Fruit fly (Drosophila melanogaster) whole organism, embryonic: ENCODE measurements around the gene CG13029.

Experiments used
- Adf1 ChIP-seq: fragments of 200-800 bp; sonication (Bioruptor generic); IDR thresholded peaks from 2 replicates; pipeline ENCODE4 v1.3.6; 2022; ENCODE audit warnings: missing biosample characterization, missing genetic modification characterization
- Awh ChIP-seq: fragments of 200-800 bp; sonication (Bioruptor generic); IDR thresholded peaks from 2 replicates; pipeline ENCODE4, ENCODE4 v1.3.6; 2022; ENCODE audit warnings: missing biosample characterization, missing genetic modification characterization
- Bgb ChIP-seq: fragments of 200-800 bp; sonication (Bioruptor generic); IDR thresholded peaks from 2 replicates; pipeline ENCODE4 v1.3.6; 2022; ENCODE audit warnings: missing biosample characterization, missing genetic modification characterization; ENCODE audit not compliant: partially characterized antibody
- CG10267 ChIP-seq: fragments of 200-800 bp; sonication (Bioruptor generic); optimal IDR thresholded peaks from 2 replicates; lab custom pipeline; 2018; ENCODE audit warnings: missing biosample characterization, mild to moderate bottlenecking, missing genetic modification characterization, moderate library complexity
- CG11696 ChIP-seq: fragments of 200-800 bp; sonication (Bioruptor generic); IDR thresholded peaks from 2 replicates; pipeline ENCODE4 v1.3.6; 2022; ENCODE audit warnings: missing biosample characterization, missing genetic modification characterization
- CG12104 ChIP-seq: fragments of 200-800 bp; sonication (Bioruptor generic); optimal IDR thresholded peaks from 3 replicates; lab custom pipeline; 2016; ENCODE audit warnings: missing biosample characterization, missing genetic modification characterization
- CG13123 ChIP-seq: fragments of 200-800 bp; sonication (Bioruptor generic); optimal IDR thresholded peaks from 2 replicates; lab custom pipeline; 2016; ENCODE audit warnings: missing biosample characterization, missing genetic modification characterization
- CG13287 ChIP-seq: fragments of 200-800 bp; sonication (Bioruptor generic); IDR thresholded peaks from 2 replicates; pipeline ENCODE4 v1.3.6; 2022; ENCODE audit warnings: missing biosample characterization, missing genetic modification characterization; ENCODE audit not compliant: partially characterized antibody
- CG13296 ChIP-seq: fragments of 200-800 bp; sonication (Bioruptor generic); optimal IDR thresholded peaks from 3 replicates; lab custom pipeline; 2018; ENCODE audit warnings: missing biosample characterization, mild to moderate bottlenecking, missing genetic modification characterization
- CG15073 ChIP-seq: fragments of 200-800 bp; sonication (Bioruptor generic); optimal IDR thresholded peaks from 2 replicates; lab custom pipeline; 2016; ENCODE audit warnings: missing biosample characterization, missing genetic modification characterization
- CG15696 ChIP-seq: fragments of 200-800 bp; sonication (Bioruptor generic); optimal IDR thresholded peaks from 2 replicates; lab custom pipeline; 2019; ENCODE audit warnings: missing biosample characterization, mild to moderate bottlenecking, missing genetic modification characterization, moderate library complexity
- CG17361 ChIP-seq: fragments of 200-800 bp; sonication (Bioruptor generic); IDR thresholded peaks from 3 replicates; pipeline ENCODE4 v1.3.6; 2022; ENCODE audit warnings: missing biosample characterization, missing genetic modification characterization
- CG17385 ChIP-seq: fragments of 200-800 bp; sonication (Bioruptor generic); optimal IDR thresholded peaks from 3 replicates; lab custom pipeline; 2018; ENCODE audit warnings: missing biosample characterization, mild to moderate bottlenecking, missing genetic modification characterization
- CG18764 ChIP-seq: fragments of 200-800 bp; sonication (Bioruptor generic); optimal IDR thresholded peaks from 3 replicates; lab custom pipeline; 2016; ENCODE audit warnings: missing biosample characterization, missing genetic modification characterization
- CG2712 ChIP-seq: fragments of 200-800 bp; optimal IDR thresholded peaks from 3 replicates; lab custom pipeline; 2019; ENCODE audit warnings: missing biosample characterization, mild to moderate bottlenecking, missing genetic modification characterization, moderate library complexity
- CG2875 ChIP-seq: fragments of 200-800 bp; sonication (Bioruptor generic); optimal IDR thresholded peaks from 2 replicates; lab custom pipeline; 2017; ENCODE audit warnings: missing biosample characterization, mild to moderate bottlenecking, missing genetic modification characterization, missing genetic modification reagents
- CG30020 ChIP-seq: fragments of 200-800 bp; optimal IDR thresholded peaks from 2 replicates; lab custom pipeline; 2019; ENCODE audit warnings: missing biosample characterization, mild to moderate bottlenecking, missing genetic modification characterization, moderate library complexity
- CG30431 ChIP-seq: fragments of 200-800 bp; sonication (Bioruptor generic); optimal IDR thresholded peaks from 2 replicates; lab custom pipeline; 2017; ENCODE audit warnings: missing biosample characterization, missing genetic modification characterization
- CG31441 ChIP-seq: fragments of 200-800 bp; sonication (Bioruptor generic); IDR thresholded peaks from 2 replicates; pipeline ENCODE4 v1.3.6; 2022; ENCODE audit warnings: missing biosample characterization, missing genetic modification characterization
- CG32772 ChIP-seq: fragments of 200-800 bp; sonication (Bioruptor generic); IDR thresholded peaks from 2 replicates; pipeline ENCODE4 v1.3.6; 2022; ENCODE audit warnings: missing biosample characterization, missing genetic modification characterization
- CG6272 ChIP-seq: fragments of 200-800 bp; sonication (Bioruptor generic); IDR thresholded peaks from 2 replicates; pipeline ENCODE4 v1.3.6; 2022; ENCODE audit warnings: missing biosample characterization, missing genetic modification characterization
- CG7786 ChIP-seq: fragments of 200-800 bp; sonication (Bioruptor generic); optimal IDR thresholded peaks from 2 replicates; lab custom pipeline; 2016; ENCODE audit warnings: missing biosample characterization, missing genetic modification characterization
- CG9727 ChIP-seq: fragments of 200-800 bp; sonication (Bioruptor generic); optimal IDR thresholded peaks from 3 replicates; lab custom pipeline; 2017; ENCODE audit warnings: missing biosample characterization, mild to moderate bottlenecking, missing genetic modification characterization
- CG9797 ChIP-seq: fragments of 200-800 bp; sonication (Bioruptor generic); optimal IDR thresholded peaks from 3 replicates; lab custom pipeline; 2018; ENCODE audit warnings: missing biosample characterization, mild to moderate bottlenecking, missing genetic modification characterization
- Dip3 ChIP-seq: fragments of 200-800 bp; sonication (Bioruptor generic); optimal IDR thresholded peaks from 3 replicates; lab custom pipeline; 2016; ENCODE audit warnings: missing biosample characterization, missing genetic modification characterization
- E2f2 ChIP-seq: fragments of 200-800 bp; sonication (Bioruptor generic); IDR thresholded peaks from 2 replicates; pipeline ENCODE4 v1.3.6; 2022; ENCODE audit warnings: missing biosample characterization, missing genetic modification characterization
- Hmr ChIP-seq: fragments of 200-800 bp; sonication (Bioruptor generic); optimal IDR thresholded peaks from 3 replicates; lab custom pipeline; 2017; ENCODE audit warnings: mild to moderate bottlenecking, missing biosample characterization, missing genetic modification reagents, missing genetic modification characterization
- Jarid2 ChIP-seq: fragments of 200-800 bp; sonication (Bioruptor generic); optimal IDR thresholded peaks from 3 replicates; lab custom pipeline; 2017; ENCODE audit warnings: mild to moderate bottlenecking, missing biosample characterization, missing genetic modification reagents, missing genetic modification characterization
- NFAT ChIP-seq: fragments of 200-800 bp; sonication (Bioruptor generic); IDR thresholded peaks from 2 replicates; pipeline ENCODE4 v1.3.6; 2022; ENCODE audit warnings: missing biosample characterization, missing genetic modification characterization
- Opbp ChIP-seq: fragments of 200-800 bp; sonication (Bioruptor generic); IDR thresholded peaks from 3 replicates; pipeline ENCODE4 v1.3.6; 2022; ENCODE audit warnings: missing biosample characterization, missing genetic modification characterization; ENCODE audit not compliant: partially characterized antibody
- Rfx ChIP-seq: fragments of 200-800 bp; sonication (Bioruptor generic); IDR thresholded peaks from 2 replicates; pipeline ENCODE4 v1.3.6; 2022; ENCODE audit warnings: missing biosample characterization, missing genetic modification characterization
- Rx ChIP-seq: fragments of 200-800 bp; sonication (Bioruptor generic); IDR thresholded peaks from 2 replicates; pipeline ENCODE4 v1.3.6; 2022; ENCODE audit warnings: missing biosample characterization, missing genetic modification characterization
- Side ChIP-seq: fragments of 200-800 bp; sonication (Bioruptor generic); optimal IDR thresholded peaks from 2 replicates; lab custom pipeline; 2016; ENCODE audit warnings: missing biosample characterization, missing genetic modification characterization
- Ssrp ChIP-seq: fragments of 200-800 bp; sonication (Bioruptor generic); optimal IDR thresholded peaks from 2 replicates; lab custom pipeline; 2018; ENCODE audit warnings: missing biosample characterization, mild to moderate bottlenecking, missing genetic modification characterization, moderate library complexity
- az2 ChIP-seq: fragments of 200-800 bp; sonication (Bioruptor generic); optimal IDR thresholded peaks from 3 replicates; lab custom pipeline; 2016; ENCODE audit warnings: missing biosample characterization, missing genetic modification characterization
- ci ChIP-seq: fragments of 200-800 bp; sonication (Bioruptor generic); IDR thresholded peaks from 3 replicates; pipeline ENCODE4 v1.3.6; 2022; ENCODE audit warnings: missing biosample characterization, missing genetic modification characterization
- crc ChIP-seq: fragments of 200-800 bp; sonication (Bioruptor generic); optimal IDR thresholded peaks from 2 replicates; lab custom pipeline; 2016; ENCODE audit warnings: missing biosample characterization, missing genetic modification characterization
- da ChIP-seq: fragments of 200-800 bp; sonication (Bioruptor generic); optimal IDR thresholded peaks from 2 replicates; lab custom pipeline; 2016; ENCODE audit warnings: missing biosample characterization, missing genetic modification characterization
- dmrt99B ChIP-seq: fragments of 200-800 bp; sonication (Bioruptor generic); optimal IDR thresholded peaks from 2 replicates; lab custom pipeline; 2018; ENCODE audit warnings: missing biosample characterization, mild to moderate bottlenecking, missing genetic modification characterization, moderate library complexity
- dysf ChIP-seq: fragments of 200-800 bp; sonication (Bioruptor generic); IDR thresholded peaks from 3 replicates; pipeline ENCODE4 v1.3.6; 2022; ENCODE audit warnings: missing biosample characterization, missing genetic modification characterization
- eyg ChIP-seq: fragments of 200-800 bp; sonication (Bioruptor generic); optimal IDR thresholded peaks from 3 replicates; lab custom pipeline; 2016; ENCODE audit warnings: missing biosample characterization, missing genetic modification characterization
- fu2 ChIP-seq: fragments of 200-800 bp; sonication (Bioruptor generic); optimal IDR thresholded peaks from 2 replicates; lab custom pipeline; 2016; ENCODE audit warnings: missing biosample characterization, missing genetic modification characterization
- gcm2 ChIP-seq: fragments of 200-800 bp; sonication (Bioruptor generic); optimal IDR thresholded peaks from 2 replicates; lab custom pipeline; 2016; ENCODE audit warnings: missing biosample characterization, missing genetic modification characterization
- her ChIP-seq: fragments of 200-800 bp; sonication (Bioruptor generic); optimal IDR thresholded peaks from 2 replicates; lab custom pipeline; 2016; ENCODE audit warnings: missing biosample characterization, missing genetic modification characterization
- inv ChIP-seq: fragments of 200-800 bp; sonication (Bioruptor generic); IDR thresholded peaks from 2 replicates; pipeline ENCODE4 v1.3.6; 2022; ENCODE audit warnings: missing biosample characterization, missing genetic modification characterization; ENCODE audit not compliant: partially characterized antibody
- jigr1 ChIP-seq: fragments of 200-800 bp; sonication (Bioruptor generic); IDR thresholded peaks from 3 replicates; pipeline ENCODE4 v1.3.6; 2022; ENCODE audit warnings: missing biosample characterization, missing genetic modification characterization
- kah ChIP-seq: fragments of 200-800 bp; sonication (Bioruptor generic); optimal IDR thresholded peaks from 2 replicates; lab custom pipeline; 2018; ENCODE audit warnings: missing biosample characterization, mild to moderate bottlenecking, missing genetic modification characterization
- mam ChIP-seq: fragments of 200-800 bp; sonication (Bioruptor generic); optimal IDR thresholded peaks from 3 replicates; lab custom pipeline; 2016; ENCODE audit warnings: missing biosample characterization, missing genetic modification characterization
- otp ChIP-seq: fragments of 200-800 bp; sonication (Bioruptor generic); IDR thresholded peaks from 3 replicates; pipeline ENCODE4, ENCODE4 v1.3.6; 2022; ENCODE audit warnings: missing biosample characterization, missing genetic modification characterization
- pzg ChIP-seq: fragments of 200-800 bp; sonication (Bioruptor generic); optimal IDR thresholded peaks from 3 replicates; lab custom pipeline; 2018; ENCODE audit warnings: missing biosample characterization, mild to moderate bottlenecking, missing genetic modification characterization, moderate library complexity
- sisA ChIP-seq: fragments of 200-800 bp; sonication (Bioruptor generic); IDR thresholded peaks from 2 replicates; pipeline ENCODE4 v1.3.6; 2022; ENCODE audit warnings: missing biosample characterization, missing genetic modification characterization
- sr ChIP-seq: fragments of 200-800 bp; sonication (Bioruptor generic); IDR thresholded peaks from 3 replicates; pipeline ENCODE4 v1.3.6; 2022; ENCODE audit warnings: missing biosample characterization, missing genetic modification characterization
- zfh1 ChIP-seq: fragments of 200-800 bp; sonication (Bioruptor generic); IDR thresholded peaks from 3 replicates; pipeline ENCODE4 v1.3.6; 2022; ENCODE audit warnings: missing biosample characterization, missing genetic modification characterization

CG13029 gene

dm6 chr3L:16840540-16840939 is 19.9 kb upstream of the CG13029 start (continued):
- TF ChIP-seq Rx (GFP tag; lab: Robert Waterston, UW), result no peak
- no peak for TF ChIP-seq NFAT (GFP tag; lab: Robert Waterston, UW)
- no peak for TF ChIP-seq her (GFP tag; lab: Kevin White, UChicago)
- no peak for TF ChIP-seq CG9727 (GFP tag; lab: Kevin White, UChicago)
- peak; percentile 26; the same call in 1 of the 2 replicates for TF ChIP-seq E2f2 (GFP tag; lab: Robert Waterston, UW)
- TF ChIP-seq CG2875 (GFP tag; lab: Kevin White, UChicago), result no peak
- no peak for TF ChIP-seq Opbp (GFP tag; lab: Robert Waterston, UW)
- no peak for TF ChIP-seq da (GFP tag; lab: Kevin White, UChicago)
- peak; percentile 77; the same call in 2 of the 3 replicates for TF ChIP-seq dysf (GFP tag; lab: Robert Waterston, UW)
- no peak for TF ChIP-seq Side
- no peak for TF ChIP-seq sr (GFP tag; lab: Robert Waterston, UW)
- no peak for TF ChIP-seq Adf1 (GFP tag; lab: Robert Waterston, UW)
- TF ChIP-seq zfh1 (GFP tag; lab: Robert Waterston, UW), result no peak
- no peak for TF ChIP-seq otp (GFP tag; lab: Robert Waterston, UW)
- TF ChIP-seq crc (GFP tag; lab: Kevin White, UChicago), result peak; percentile 3
- no peak for TF ChIP-seq CG15696 (tag; lab: Kevin White, UChicago)
- TF ChIP-seq sisA (GFP tag; lab: Robert Waterston, UW), result no peak
- TF ChIP-seq CG13296 (GFP tag; lab: Kevin White, UChicago), result peak; percentile 55
- no peak for TF ChIP-seq eyg (GFP tag; lab: Kevin White, UChicago)
- no peak for TF ChIP-seq CG15073 (GFP tag; lab: Kevin White, UChicago)
- no peak for TF ChIP-seq CG30431 (GFP tag; lab: Kevin White, UChicago)
- no peak for TF ChIP-seq Bgb (GFP tag; lab: Robert Waterston, UW)
- TF ChIP-seq fu2, result no peak
- TF ChIP-seq pzg, result no peak
- TF ChIP-seq inv (GFP tag; lab: Robert Waterston, UW), result no peak
- no peak for TF ChIP-seq CG7786 (GFP tag; lab: Kevin White, UChicago)
- TF ChIP-seq gcm2 (GFP tag; lab: Kevin White, UChicago), result no peak
- no peak for TF ChIP-seq Awh (GFP tag; lab: Robert Waterston, UW)
- TF ChIP-seq Jarid2 (GFP tag; lab: Kevin White, UChicago), result no peak
- TF ChIP-seq mam (GFP tag; lab: Kevin White, UChicago), result peak; percentile 37
- TF ChIP-seq CG17361 (GFP tag; lab: Robert Waterston, UW), result peak; percentile 53; the same call in 1 of the 3 replicates
- no peak for TF ChIP-seq CG2712
- no peak for TF ChIP-seq Dip3 (GFP tag; lab: Kevin White, UChicago)
- TF ChIP-seq CG18764, result no peak
- no peak for TF ChIP-seq az2 (GFP tag; lab: Kevin White, UChicago)
- TF ChIP-seq kah (GFP tag; lab: Kevin White, UChicago), result no peak
- peak; percentile 34; the same call in 1 of the 2 replicates for TF ChIP-seq Rfx (GFP tag; lab: Robert Waterston, UW)
- TF ChIP-seq CG9797, result no peak
- TF ChIP-seq CG31441 (GFP tag; lab: Robert Waterston, UW), result no peak
- no peak for TF ChIP-seq CG30020 (tag; lab: Kevin White, UChicago)
- peak; percentile 12 for TF ChIP-seq CG10267 (tag; lab: Kevin White, UChicago)
- TF ChIP-seq CG6272 (GFP tag; lab: Robert Waterston, UW), result no peak
- TF ChIP-seq jigr1 (GFP tag; lab: Robert Waterston, UW), result no peak
- TF ChIP-seq CG13123 (GFP tag; lab: Kevin White, UChicago), result no peak
- TF ChIP-seq CG32772 (GFP tag; lab: Robert Waterston, UW), result no peak
- no peak for TF ChIP-seq CG17385
- TF ChIP-seq CG11696 (GFP tag; lab: Robert Waterston, UW), result no peak
- no peak for TF ChIP-seq Ssrp
- TF ChIP-seq CG12104, result no peak
- TF ChIP-seq dmrt99B (tag; lab: Kevin White, UChicago), result no peak
- peak; percentile 37 for TF ChIP-seq Hmr (GFP tag; lab: Kevin White, UChicago)
- TF ChIP-seq CG13287 (GFP tag; lab: Robert Waterston, UW), result no peak
- no peak for TF ChIP-seq ci
